Worm (Caenorhabditis elegans): ENCODE results near the gene srg-46.

srg-46 gene

ce11 chrV:13339633-13340290 is 23.8 kb upstream of the srg-46 start, which contains the start of the genes str-4 and lgc-48:
Gene str-4, minus strand, starts transcription at chrV:13339733.
Gene lgc-48, plus strand, starts transcription at chrV:13340240.
- no peak for TF ChIP-seq aly-2 (tag; optimal IDR thresholded peaks at IDR 0.05)
- TF ChIP-seq rnt-1 (tag; optimal IDR thresholded peaks at IDR 0.05), result no peak
- TF ChIP-seq dsc-1 (tag; optimal IDR thresholded peaks at IDR 0.05), result no peak
- no peak for TF ChIP-seq ztf-11 (tag; optimal IDR thresholded peaks at IDR 0.05)
- no peak for TF ChIP-seq nhr-85 (tag)
- no peak for TF ChIP-seq zip-4 (GFP tag; optimal IDR thresholded peaks at IDR 0.05)

ce11 chrV:13342235-13342634 is 21.3 kb upstream of the srg-46 start:
- peak; percentile 76 for TF ChIP-seq dsc-1 (tag; optimal IDR thresholded peaks at IDR 0.05)
- TF ChIP-seq fkh-4 (tag; optimal IDR thresholded peaks at IDR 0.05; ENCODE audit: borderline replicate concordance), result no peak

- peak; percentile 4 for TF ChIP-seq vab-15 (tag; optimal IDR thresholded peaks at IDR 0.05)
- no peak for TF ChIP-seq unc-86 (tag; optimal IDR thresholded peaks at IDR 0.05)
- no peak for TF ChIP-seq fos-1 (tag; optimal IDR thresholded peaks at IDR 0.05)
- no peak for TF ChIP-seq ceh-88 (GFP tag; IDR thresholded peaks at IDR 0.05)
- no peak for TF ChIP-seq mef-2 (tag; optimal IDR thresholded peaks at IDR 0.05)
- no peak for TF ChIP-seq dpl-1 (GFP tag; optimal IDR thresholded peaks at IDR 0.05)
- no peak for TF ChIP-seq efl-1 (optimal IDR thresholded peaks at IDR 0.05)
- TF ChIP-seq efl-1 (GFP tag; optimal IDR thresholded peaks at IDR 0.05 in 1 of 2), result no peak
- TF ChIP-seq tbx-2 (tag; optimal IDR thresholded peaks at IDR 0.05), result peak; percentile 10
- no peak for TF ChIP-seq xbp-1 (tag; optimal IDR thresholded peaks at IDR 0.05)
- peak; percentile 79 for TF ChIP-seq nhr-71 (tag; optimal IDR thresholded peaks at IDR 0.05)
- TF ChIP-seq nhr-85 (tag), result no peak
- no peak for TF ChIP-seq ztf-11 (tag; optimal IDR thresholded peaks at IDR 0.05)
- TF ChIP-seq zip-4 (GFP tag; optimal IDR thresholded peaks at IDR 0.05), result no peak
- TF ChIP-seq nhr-20 (tag; optimal IDR thresholded peaks at IDR 0.05), result peak; percentile 25
- no peak for TF ChIP-seq unc-62 (GFP tag; optimal IDR thresholded peaks at IDR 0.05)
- no peak for TF ChIP-seq ztf-4 (tag; optimal IDR thresholded peaks at IDR 0.05)
- TF ChIP-seq dsc-1 (tag; optimal IDR thresholded peaks at IDR 0.05), result peak; percentile 71
- TF ChIP-seq jun-1 (tag; optimal IDR thresholded peaks at IDR 0.05), result no peak
- no peak for TF ChIP-seq pag-3 (tag; optimal IDR thresholded peaks at IDR 0.05; ENCODE audit: borderline replicate concordance, insufficient read depth)
- TF ChIP-seq nhr-76 (tag; optimal IDR thresholded peaks at IDR 0.05), result no peak
- peak in 1 of 2 experiments; percentile 2 for TF ChIP-seq lsy-2 (tag; optimal IDR thresholded peaks at IDR 0.05)
- no peak for TF ChIP-seq egl-13 (tag; optimal IDR thresholded peaks at IDR 0.05)
- TF ChIP-seq sox-4 (tag; optimal IDR thresholded peaks at IDR 0.05), result no peak
- TF ChIP-seq ama-1 (optimal IDR thresholded peaks at IDR 0.05), result no peak
- no peak for TF ChIP-seq C04F5.9 (tag; optimal IDR thresholded peaks at IDR 0.05)
- peak; percentile 88 for TF ChIP-seq lin-14 (GFP tag; optimal IDR thresholded peaks at IDR 0.05)
- peak; percentile 56 for TF ChIP-seq lin-39 (tag; optimal IDR thresholded peaks at IDR 0.05)
- no peak; the same call in none of the 2 replicates for TF ChIP-seq nhr-19 (GFP tag; conservative IDR thresholded peaks at IDR 0.05)
- TF ChIP-seq ceh-90 (tag; optimal IDR thresholded peaks at IDR 0.05), result no peak
- peak; percentile 85 for TF ChIP-seq rnt-1 (tag; optimal IDR thresholded peaks at IDR 0.05)
- TF ChIP-seq nhr-90 (tag; optimal IDR thresholded peaks at IDR 0.05; ENCODE audit: poor library complexity), result no peak
These were observed 17.6 kb upstream of the srg-46 start, which contains the start of gene twk-43 for ce11 chrV:13345867-13346328. Gene twk-43, plus strand, starts transcription at chrV:13346278.

- no peak for TF ChIP-seq nhr-77 (tag; optimal IDR thresholded peaks at IDR 0.05)
- TF ChIP-seq fkh-10 (GFP tag; optimal IDR thresholded peaks at IDR 0.05), result peak; percentile 57
- no peak for TF ChIP-seq pqm-1 (tag; optimal IDR thresholded peaks at IDR 0.05)
- no peak for TF ChIP-seq aly-2 (tag; optimal IDR thresholded peaks at IDR 0.05)
These were observed 13.2 kb upstream of the srg-46 start for ce11 chrV:13350302-13350701.

Data from whole organism, L1 larva.